Fruit fly (Drosophila melanogaster) whole organism, embryonic: Measurements from ENCODE around the gene CG11790.
A peak's percentile ranks its signal among the peaks of the same experiment; 100 is the strongest.

Source experiments
- BEAF-32 ChIP-seq: fragments of 200-800 bp; sonication (Bioruptor generic); optimal IDR thresholded peaks from 3 replicates; lab custom pipeline; 2017; ENCODE audit warnings: missing biosample characterization, missing genetic modification characterization, mild to moderate bottlenecking, moderate library complexity, missing genetic modification reagents
- CG10267 ChIP-seq: fragments of 200-800 bp; sonication (Bioruptor generic); optimal IDR thresholded peaks from 2 replicates; lab custom pipeline; 2018; ENCODE audit warnings: missing biosample characterization, mild to moderate bottlenecking, missing genetic modification characterization, moderate library complexity
- CG10274 ChIP-seq: fragments of 200-800 bp; sonication (Bioruptor generic); optimal IDR thresholded peaks from 3 replicates; lab custom pipeline; 2017; ENCODE audit warnings: missing biosample characterization, mild to moderate bottlenecking, missing genetic modification characterization
- CG11456 ChIP-seq: fragments of 200-800 bp; sonication (Bioruptor generic); IDR thresholded peaks from 3 replicates; pipeline ENCODE4 v1.3.6; 2022; ENCODE audit warnings: missing biosample characterization, missing genetic modification characterization
- CG11696 ChIP-seq: fragments of 200-800 bp; sonication (Bioruptor generic); IDR thresholded peaks from 2 replicates; pipeline ENCODE4 v1.3.6; 2022; ENCODE audit warnings: missing biosample characterization, missing genetic modification characterization
- CG12236 ChIP-seq: fragments of 200-800 bp; sonication (Bioruptor generic); optimal IDR thresholded peaks from 2 replicates; lab custom pipeline; 2016; ENCODE audit warnings: missing biosample characterization, missing genetic modification characterization
- CG12299 ChIP-seq: fragments of 200-800 bp; sonication (Bioruptor generic); optimal IDR thresholded peaks from 2 replicates; lab custom pipeline; 2018; ENCODE audit warnings: missing biosample characterization, mild to moderate bottlenecking, missing genetic modification characterization
- CG12659 ChIP-seq: fragments of 200-800 bp; sonication (Bioruptor generic); optimal IDR thresholded peaks from 3 replicates; lab custom pipeline; 2017; ENCODE audit warnings: mild to moderate bottlenecking, missing biosample characterization, missing genetic modification reagents, missing genetic modification characterization
- CG13287 ChIP-seq: fragments of 200-800 bp; sonication (Bioruptor generic); IDR thresholded peaks from 2 replicates; pipeline ENCODE4 v1.3.6; 2022; ENCODE audit warnings: missing biosample characterization, missing genetic modification characterization; ENCODE audit not compliant: partially characterized antibody
- CG1647 ChIP-seq: fragments of 200-800 bp; sonication (Bioruptor generic); optimal IDR thresholded peaks from 3 replicates; lab custom pipeline; 2016; ENCODE audit warnings: missing biosample characterization, missing genetic modification characterization
- CG30020 ChIP-seq: fragments of 200-800 bp; optimal IDR thresholded peaks from 2 replicates; lab custom pipeline; 2019; ENCODE audit warnings: missing biosample characterization, mild to moderate bottlenecking, missing genetic modification characterization, moderate library complexity
- CG34422 ChIP-seq: fragments of 200-800 bp; sonication (Bioruptor generic); IDR thresholded peaks from 3 replicates; pipeline ENCODE4 v1.3.6; 2022; ENCODE audit warnings: missing biosample characterization, missing genetic modification characterization
- CG3995 ChIP-seq: fragments of 200-800 bp; sonication (Bioruptor generic); optimal IDR thresholded peaks from 3 replicates; lab custom pipeline; 2016; ENCODE audit warnings: missing biosample characterization, missing genetic modification characterization
- CG4617 ChIP-seq: fragments of 200-800 bp; sonication (Bioruptor generic); optimal IDR thresholded peaks from 3 replicates; lab custom pipeline; 2016; ENCODE audit warnings: missing biosample characterization, missing genetic modification characterization, borderline replicate concordance
- CG7271 ChIP-seq: fragments of 200-800 bp; sonication (Bioruptor generic); optimal IDR thresholded peaks from 2 replicates; lab custom pipeline; 2018; ENCODE audit warnings: missing biosample characterization, mild to moderate bottlenecking, missing genetic modification characterization, moderate library complexity
- CG8924 ChIP-seq: fragments of 200-800 bp; optimal IDR thresholded peaks from 3 replicates; lab custom pipeline; 2019; ENCODE audit warnings: missing biosample characterization, mild to moderate bottlenecking, missing genetic modification characterization, moderate library complexity
- CG9797 ChIP-seq: fragments of 200-800 bp; sonication (Bioruptor generic); optimal IDR thresholded peaks from 3 replicates; lab custom pipeline; 2018; ENCODE audit warnings: missing biosample characterization, mild to moderate bottlenecking, missing genetic modification characterization
- CoRest ChIP-seq: fragments of 200-800 bp; sonication (Bioruptor generic); optimal IDR thresholded peaks from 3 replicates; lab custom pipeline; 2018; ENCODE audit warnings: missing biosample characterization, mild to moderate bottlenecking, missing genetic modification characterization, moderate library complexity
- Eip74EF ChIP-seq, 2 experiments: fragments of 200-800 bp in 1 of 2; fragments of >200 bp in 1 of 2; sonication (Bioruptor generic) in 1 of 2; optimal IDR thresholded peaks; 2 replicates each; lab custom pipeline; 2017 to 2019; ENCODE audit warnings: missing biosample characterization in 2 of 2, missing genetic modification characterization in 2 of 2, mild to moderate bottlenecking in 1 of 2, moderate library complexity in 1 of 2
- Elba2 ChIP-seq: fragments of 200-800 bp; sonication (Bioruptor generic); optimal IDR thresholded peaks from 3 replicates; lab custom pipeline; 2016; ENCODE audit warnings: missing biosample characterization, missing genetic modification characterization
- Ets65A ChIP-seq: fragments of 200-800 bp; sonication (Bioruptor generic); peaks from one replicate; lab custom pipeline; 2016; ENCODE audit warnings: missing biosample characterization, missing genetic modification characterization
- Fer1 ChIP-seq: fragments of 200-800 bp; sonication (Bioruptor generic); optimal IDR thresholded peaks from 2 replicates; lab custom pipeline; 2017; ENCODE audit warnings: missing biosample characterization, mild to moderate bottlenecking, missing genetic modification characterization
- HLH3B ChIP-seq: fragments of 200-800 bp; sonication (Bioruptor generic); IDR thresholded peaks from 2 replicates; pipeline ENCODE4 v1.3.6; 2022; ENCODE audit warnings: missing biosample characterization, missing genetic modification characterization
- Hey ChIP-seq: fragments of 200-800 bp; sonication (Bioruptor generic); optimal IDR thresholded peaks from 3 replicates; lab custom pipeline; 2018; ENCODE audit warnings: missing biosample characterization, mild to moderate bottlenecking, missing genetic modification characterization
- HmgZ ChIP-seq: fragments of 200-800 bp; sonication (Bioruptor generic); optimal IDR thresholded peaks from 2 replicates; lab custom pipeline; 2018; ENCODE audit warnings: missing biosample characterization, mild to moderate bottlenecking, missing genetic modification characterization
- Hr3 ChIP-seq: fragments of 200-800 bp; sonication (Bioruptor generic); optimal IDR thresholded peaks from 3 replicates; lab custom pipeline; 2016; ENCODE audit warnings: missing biosample characterization, missing genetic modification characterization
- MESR4 ChIP-seq: fragments of 200-800 bp; sonication (Bioruptor generic); optimal IDR thresholded peaks from 2 replicates; lab custom pipeline; 2018; ENCODE audit warnings: missing biosample characterization, mild to moderate bottlenecking, missing genetic modification characterization, moderate library complexity
- Scr ChIP-seq: fragments of 200-800 bp; sonication (Bioruptor generic); IDR thresholded peaks from 2 replicates; pipeline ENCODE4 v1.3.6; 2022; ENCODE audit warnings: missing biosample characterization, missing genetic modification characterization; ENCODE audit not compliant: partially characterized antibody
- Vsx1 ChIP-seq: fragments of 200-800 bp; sonication (Bioruptor generic); optimal IDR thresholded peaks from 2 replicates; lab custom pipeline; 2017; ENCODE audit warnings: missing biosample characterization, mild to moderate bottlenecking, missing genetic modification characterization, missing genetic modification reagents
- ase ChIP-seq: fragments of 200-800 bp; sonication (Bioruptor generic); IDR thresholded peaks from 3 replicates; pipeline ENCODE4 v1.3.6; 2022; ENCODE audit warnings: missing biosample characterization, missing genetic modification characterization
- caup ChIP-seq: fragments of 200-800 bp; sonication (Bioruptor generic); optimal IDR thresholded peaks from 3 replicates; lab custom pipeline; 2017; ENCODE audit warnings: missing biosample characterization, mild to moderate bottlenecking, missing genetic modification characterization, moderate library complexity; ENCODE audit not compliant: severe bottlenecking
- cg ChIP-seq: fragments of 200-800 bp; sonication (Bioruptor generic); optimal IDR thresholded peaks from 3 replicates; lab custom pipeline; 2019; ENCODE audit warnings: missing biosample characterization, mild to moderate bottlenecking, missing genetic modification characterization, moderate library complexity
- ci ChIP-seq: fragments of 200-800 bp; sonication (Bioruptor generic); IDR thresholded peaks from 3 replicates; pipeline ENCODE4 v1.3.6; 2022; ENCODE audit warnings: missing biosample characterization, missing genetic modification characterization
- gcm ChIP-seq: fragments of 200-800 bp; sonication (Bioruptor generic); optimal IDR thresholded peaks from 2 replicates; lab custom pipeline; 2019; ENCODE audit warnings: missing biosample characterization, mild to moderate bottlenecking, missing genetic modification characterization, moderate library complexity
- grau ChIP-seq: fragments of 200-800 bp; optimal IDR thresholded peaks from 3 replicates; lab custom pipeline; 2019; ENCODE audit warnings: missing biosample characterization, mild to moderate bottlenecking, missing genetic modification characterization, moderate library complexity
- kni ChIP-seq: fragments of 200-800 bp; sonication (Bioruptor generic); optimal IDR thresholded peaks from 3 replicates; lab custom pipeline; 2017; ENCODE audit warnings: mild to moderate bottlenecking, missing biosample characterization, missing genetic modification reagents, missing genetic modification characterization
- lbe ChIP-seq: fragments of 200-800 bp; sonication (Bioruptor generic); optimal IDR thresholded peaks from 2 replicates; lab custom pipeline; 2016; ENCODE audit warnings: missing biosample characterization, mild to moderate bottlenecking, missing genetic modification characterization
- peb ChIP-seq: fragments of 200-800 bp; sonication (Bioruptor generic); IDR thresholded peaks from 2 replicates; pipeline ENCODE4 v1.3.6; 2022; ENCODE audit warnings: missing biosample characterization, missing genetic modification characterization
- phol ChIP-seq: fragments of 200-800 bp; sonication (Bioruptor generic); optimal IDR thresholded peaks from 3 replicates; lab custom pipeline; 2018; ENCODE audit warnings: missing biosample characterization, mild to moderate bottlenecking, missing genetic modification characterization, moderate library complexity
- pzg ChIP-seq: fragments of 200-800 bp; sonication (Bioruptor generic); optimal IDR thresholded peaks from 3 replicates; lab custom pipeline; 2018; ENCODE audit warnings: missing biosample characterization, mild to moderate bottlenecking, missing genetic modification characterization, moderate library complexity
- repo ChIP-seq: fragments of 200-800 bp; sonication (Bioruptor generic); optimal IDR thresholded peaks from 2 replicates; lab custom pipeline; 2016; ENCODE audit warnings: missing biosample characterization, missing genetic modification characterization
- sens ChIP-seq: fragments of 200-800 bp; sonication (Bioruptor generic); peaks from one replicate; lab custom pipeline; 2016; ENCODE audit warnings: missing biosample characterization, missing genetic modification characterization
- sna ChIP-seq: fragments of 200-800 bp; sonication (Bioruptor generic); IDR thresholded peaks from 2 replicates; pipeline ENCODE4 v1.3.6; 2022; ENCODE audit warnings: missing biosample characterization, missing genetic modification characterization; ENCODE audit not compliant: partially characterized antibody
- stwl ChIP-seq: fragments of 200-800 bp; sonication (Bioruptor generic); optimal IDR thresholded peaks from 3 replicates; lab custom pipeline; 2018; ENCODE audit warnings: missing biosample characterization, mild to moderate bottlenecking, missing genetic modification characterization, moderate library complexity
- sug ChIP-seq: fragments of 200-800 bp; optimal IDR thresholded peaks from 2 replicates; lab custom pipeline; 2019; ENCODE audit warnings: missing biosample characterization, mild to moderate bottlenecking, missing genetic modification characterization, moderate library complexity
- trem ChIP-seq: fragments of 200-800 bp; optimal IDR thresholded peaks from 3 replicates; lab custom pipeline; 2019; ENCODE audit warnings: missing biosample characterization, mild to moderate bottlenecking, missing genetic modification characterization, moderate library complexity
- vvl ChIP-seq: fragments of 200-800 bp; sonication (Bioruptor generic); IDR thresholded peaks from 2 replicates; pipeline ENCODE4 v1.3.6; 2022; ENCODE audit warnings: missing biosample characterization, missing genetic modification characterization
- zen ChIP-seq: fragments of 200-800 bp; sonication (Bioruptor generic); optimal IDR thresholded peaks from 3 replicates; lab custom pipeline; 2018; ENCODE audit warnings: missing biosample characterization, mild to moderate bottlenecking, missing genetic modification characterization, moderate library complexity

The CG11790 gene

DNA sequence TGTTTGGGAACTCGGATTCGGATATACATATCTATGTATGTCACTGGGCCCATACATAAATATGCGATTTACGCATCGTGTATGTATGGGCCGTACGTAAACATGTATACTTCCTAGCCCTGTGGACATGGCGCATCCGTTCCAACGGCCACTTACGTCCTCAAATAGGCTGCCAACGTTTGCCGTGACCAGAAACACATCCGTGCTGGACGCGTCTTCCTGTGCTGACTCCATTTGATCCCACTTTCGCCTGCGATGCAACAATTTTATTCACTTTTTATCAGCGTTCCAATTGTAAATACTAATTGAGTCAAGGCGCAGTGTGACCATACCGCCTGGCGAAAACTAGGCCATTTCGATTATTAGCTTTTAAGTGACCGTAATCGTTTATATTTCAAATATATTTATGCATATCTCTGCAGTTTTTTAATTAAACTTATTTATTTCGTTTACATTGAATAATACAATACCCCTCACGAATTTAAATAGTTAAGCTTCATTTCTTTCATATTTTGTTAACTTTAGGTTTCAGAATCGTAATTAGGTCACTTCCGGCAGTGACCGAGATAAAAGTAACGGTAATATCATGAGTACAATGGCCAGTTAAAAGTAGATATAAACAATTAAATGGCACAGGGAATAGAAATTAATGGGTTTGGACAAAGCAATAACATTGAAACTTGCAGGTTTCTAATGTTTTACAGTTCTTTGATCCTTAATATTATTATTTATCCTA, 2.5 kb upstream of the CG11790 start, which contains the start of gene 5PtaseI:
Gene 5PtaseI, minus strand, starts transcription at position 336 of the 736 bp plus-strand sequence.
- TF ChIP-seq CG12659 (GFP tag; lab: Kevin White, UChicago), result peak; percentile 29
- peak; percentile 4 for TF ChIP-seq Elba2 (GFP tag; lab: Kevin White, UChicago)
- TF ChIP-seq HLH3B, result no peak
- TF ChIP-seq CG1647, result no peak
- peak; percentile 57 for TF ChIP-seq cg (GFP tag; lab: Kevin White, UChicago)
- TF ChIP-seq caup (GFP tag; lab: Kevin White, UChicago), result no peak
- peak; percentile 34 for TF ChIP-seq BEAF-32
- no peak for TF ChIP-seq peb (GFP tag; lab: Robert Waterston, UW)
- TF ChIP-seq ase (GFP tag; lab: Robert Waterston, UW), result no peak
- peak; percentile 28 for TF ChIP-seq HmgZ
- peak; percentile 3 for TF ChIP-seq trem (tag; lab: Kevin White, UChicago)
- TF ChIP-seq sens (GFP tag; lab: Kevin White, UChicago), result peak; percentile 73
- peak; percentile 8 for TF ChIP-seq grau
- TF ChIP-seq CG4617 (GFP tag; lab: Kevin White, UChicago), result peak; percentile 75
- TF ChIP-seq ci (GFP tag; lab: Robert Waterston, UW), result 0 out of 3 replicates have a peak, but pooled peaks have one; percentile 26
- peak; percentile 72 for TF ChIP-seq MESR4 (GFP tag; lab: Kevin White, UChicago)
- TF ChIP-seq zen (tag; lab: Kevin White, UChicago), result peak; percentile 22
- peak; percentile 51 for TF ChIP-seq stwl (tag; lab: Kevin White, UChicago)
- no peak for TF ChIP-seq CG10274 (GFP tag; lab: Kevin White, UChicago)
- peak; percentile 57 for TF ChIP-seq CG9797 (GFP tag; lab: Kevin White, UChicago)
- peak; percentile 70 for TF ChIP-seq Vsx1 (GFP tag; lab: Kevin White, UChicago)
- TF ChIP-seq CG13287 (GFP tag; lab: Robert Waterston, UW), result peak; percentile 50; the same call in 1 of the 2 replicates
- TF ChIP-seq CoRest (tag; lab: Kevin White, UChicago), result peak; percentile 40
- TF ChIP-seq CG7271 (tag; lab: Kevin White, UChicago), result no peak
- no peak for TF ChIP-seq CG12299 (tag; lab: Kevin White, UChicago)
- peak; percentile 58 for TF ChIP-seq Ets65A (GFP tag; lab: Kevin White, UChicago)
- peak; percentile 23 for TF ChIP-seq CG30020
- peak; percentile 9 for TF ChIP-seq CG10267
- peak; percentile 45 for TF ChIP-seq pzg (GFP tag; lab: Kevin White, UChicago)
- TF ChIP-seq CG11696 (GFP tag; lab: Robert Waterston, UW), result no peak
- peak in 1 of 2 experiments; percentile 52 for TF ChIP-seq Eip74EF (GFP tag; optimal IDR thresholded peaks at IDR 0.05; lab: Kevin White, UChicago)
- TF ChIP-seq kni (GFP tag; lab: Kevin White, UChicago), result peak; percentile 48
- TF ChIP-seq CG8924 (tag; lab: Kevin White, UChicago), result no peak
- no peak for TF ChIP-seq Hey (tag; lab: Kevin White, UChicago)
- TF ChIP-seq phol, result peak; percentile 30
- peak; percentile 50 for TF ChIP-seq sug (tag; lab: Kevin White, UChicago)
- TF ChIP-seq CG3995 (GFP tag; lab: Kevin White, UChicago), result peak; percentile 86
- peak; percentile 28; the same call in 1 of the 2 replicates for TF ChIP-seq Scr
- peak; percentile 86 for TF ChIP-seq Hr3 (GFP tag; lab: Kevin White, UChicago)
- no peak for TF ChIP-seq gcm (GFP tag; lab: Kevin White, UChicago)
- TF ChIP-seq Fer1 (GFP tag; lab: Kevin White, UChicago), result peak; percentile 1
- TF ChIP-seq lbe (GFP tag; lab: Kevin White, UChicago), result no peak
- TF ChIP-seq vvl, result peak; percentile 38
- 0 out of 3 replicates have a peak, but pooled peaks have one; percentile 39 for TF ChIP-seq CG34422 (GFP tag; lab: Robert Waterston, UW)
- TF ChIP-seq repo (GFP tag; lab: Kevin White, UChicago), result no peak
- TF ChIP-seq sna (GFP tag; lab: Robert Waterston, UW), result peak; percentile 27; the same call in 1 of the 2 replicates
- no peak for TF ChIP-seq CG12236 (GFP tag; lab: Kevin White, UChicago)
- no peak for TF ChIP-seq CG11456 (GFP tag; lab: Robert Waterston, UW)
